Worm (Caenorhabditis elegans) whole organism, L4 larva: ENCODE results near the gene npr-31.

Source experiments
- F10B5.3 ChIP-seq: sonication (generic microtip); optimal IDR thresholded peaks from 2 replicates; lab custom pipeline; 2016; ENCODE audit warnings: mild to moderate bottlenecking, missing genetic modification characterization, missing compliant biosample characterization
- F26F4.8 ChIP-seq: fragments of 200-800 bp; sonication (Bioruptor generic); conservative IDR thresholded peaks from 2 replicates; pipeline ENCODE4 v1.3.6; 2022; ENCODE audit warnings: missing genetic modification characterization, missing compliant biosample characterization
- F49E8.2 ChIP-seq: sonication (generic microtip); optimal IDR thresholded peaks from 2 replicates; lab custom pipeline; 2016; ENCODE audit warnings: missing compliant biosample characterization, mild to moderate bottlenecking, missing genetic modification characterization, borderline replicate concordance
- R02D3.7 ChIP-seq: fragments of 150-350 bp; sonication (generic microtip); optimal IDR thresholded peaks from 3 replicates; lab custom pipeline; 2014; ENCODE audit warnings: missing biosample characterization, missing genetic modification characterization
- Y48G9A.11 ChIP-seq: fragments of 200-800 bp; sonication (Bioruptor generic); IDR thresholded peaks from 2 replicates; pipeline ENCODE4 v1.3.6; 2022; ENCODE audit warnings: missing genetic modification reagents, missing genetic modification characterization, missing compliant biosample characterization
- Y75B8A.6 ChIP-seq: fragments of 200-800 bp; sonication (Bioruptor generic); IDR thresholded peaks from 2 replicates; pipeline ENCODE4 v1.3.6; 2022; ENCODE audit warnings: missing genetic modification reagents, missing genetic modification characterization, missing compliant biosample characterization
- aly-2 ChIP-seq: sonication (generic microtip); optimal IDR thresholded peaks from 2 replicates; lab custom pipeline; 2018; ENCODE audit warnings: missing biosample characterization, missing genetic modification characterization
- ama-1 ChIP-seq: fragments of 150-350 bp; optimal IDR thresholded peaks from 2 replicates; lab custom pipeline; 2014; ENCODE audit warnings: inconsistent platforms, mixed read lengths
- attf-4 ChIP-seq: sonication (generic microtip); optimal IDR thresholded peaks from 3 replicates; lab custom pipeline; 2017; ENCODE audit warnings: missing biosample characterization, missing genetic modification characterization
- ceh-20 ChIP-seq: fragments of 200-800 bp; sonication (Bioruptor generic); IDR thresholded peaks from 2 replicates; pipeline ENCODE4 v1.3.6; 2022; ENCODE audit warnings: missing genetic modification reagents, missing genetic modification characterization, missing compliant biosample characterization
- ceh-44 ChIP-seq: fragments of 200-800 bp; sonication (Bioruptor generic); IDR thresholded peaks from 2 replicates; pipeline ENCODE4 v1.3.6; 2022; ENCODE audit warnings: missing genetic modification reagents, missing genetic modification characterization, missing compliant biosample characterization
- ceh-62 ChIP-seq: sonication (generic microtip); optimal IDR thresholded peaks from 2 replicates; lab custom pipeline; 2017; ENCODE audit warnings: missing biosample characterization, missing genetic modification characterization
- ces-1 ChIP-seq: fragments of 150-350 bp; sonication (generic microtip); optimal IDR thresholded peaks from 4 replicates; lab custom pipeline; 2014; ENCODE audit warnings: missing biosample characterization, missing genetic modification reagents, missing genetic modification characterization
- cey-2 ChIP-seq: sonication (generic microtip); optimal IDR thresholded peaks from 3 replicates; lab custom pipeline; 2017; ENCODE audit warnings: missing genetic modification characterization, mild to moderate bottlenecking, missing compliant biosample characterization, antibody characterized with exemption, borderline replicate concordance; ENCODE audit not compliant: insufficient read depth
- ctbp-1 ChIP-seq: fragments of 200-800 bp; sonication (Bioruptor generic); IDR thresholded peaks from 2 replicates; pipeline ENCODE4 v1.3.6; 2022; ENCODE audit warnings: missing genetic modification reagents, missing genetic modification characterization, missing compliant biosample characterization
- daf-12 ChIP-seq: fragments of 150-350 bp; optimal IDR thresholded peaks from 2 replicates; lab custom pipeline; 2014; ENCODE audit warnings: missing biosample characterization, missing genetic modification reagents, missing genetic modification characterization
- daf-8 ChIP-seq: fragments of 200-800 bp; sonication (Bioruptor generic); IDR thresholded peaks from 2 replicates; pipeline ENCODE4 v1.3.6; 2022; ENCODE audit warnings: missing genetic modification characterization, missing compliant biosample characterization
- dmd-6 ChIP-seq: fragments of 200-800 bp; sonication (Bioruptor generic); IDR thresholded peaks from 2 replicates; pipeline ENCODE4 v1.3.6; 2022; ENCODE audit warnings: missing genetic modification reagents, missing genetic modification characterization, missing compliant biosample characterization
- dpl-1 ChIP-seq: fragments of 150-350 bp; optimal IDR thresholded peaks from 2 replicates; lab custom pipeline; 2014; ENCODE audit warnings: missing biosample characterization, missing genetic modification reagents, missing genetic modification characterization
- duxl-1 ChIP-seq: sonication (generic microtip); optimal IDR thresholded peaks from 2 replicates; lab custom pipeline; 2016; ENCODE audit warnings: mild to moderate bottlenecking, missing genetic modification characterization, moderate library complexity, missing compliant biosample characterization; ENCODE audit not compliant: poor library complexity
- dve-1 ChIP-seq: sonication (generic microtip); optimal IDR thresholded peaks from 2 replicates; lab custom pipeline; 2017; ENCODE audit warnings: antibody characterized with exemption, mild to moderate bottlenecking, missing genetic modification characterization, missing compliant biosample characterization; ENCODE audit not compliant: insufficient read depth
- fkh-10 ChIP-seq: fragments of 150-350 bp; optimal IDR thresholded peaks from 2 replicates; lab custom pipeline; 2014; ENCODE audit warnings: missing biosample characterization, missing genetic modification reagents, missing genetic modification characterization
- gei-8 ChIP-seq: fragments of 200-800 bp; sonication (Bioruptor generic); optimal IDR thresholded peaks from 2 replicates; lab custom pipeline; 2018; ENCODE audit warnings: mild to moderate bottlenecking, missing genetic modification characterization, missing compliant biosample characterization
- hlh-11 ChIP-seq: fragments of 200-800 bp; sonication (Bioruptor generic); optimal IDR thresholded peaks from 2 replicates; lab custom pipeline; 2018; ENCODE audit warnings: mild to moderate bottlenecking, missing genetic modification characterization, missing compliant biosample characterization
- lin-1 ChIP-seq: fragments of 200-800 bp; sonication (Bioruptor generic); IDR thresholded peaks from 2 replicates; pipeline ENCODE4 v1.3.6; 2022; ENCODE audit warnings: missing genetic modification reagents, missing genetic modification characterization, missing compliant biosample characterization
- lin-13 ChIP-seq: fragments of 150-350 bp; optimal IDR thresholded peaks from 2 replicates; lab custom pipeline; 2014; ENCODE audit warnings: missing biosample characterization, missing genetic modification reagents, missing genetic modification characterization
- lin-15B ChIP-seq: fragments of 150-350 bp; sonication (generic microtip); optimal IDR thresholded peaks from 3 replicates; lab custom pipeline; 2014; ENCODE audit warnings: missing biosample characterization, missing genetic modification characterization
- lin-29 ChIP-seq: fragments of 200-800 bp; sonication (Bioruptor generic); IDR thresholded peaks from 2 replicates; pipeline ENCODE4 v1.3.6; 2022; ENCODE audit warnings: missing genetic modification reagents, missing genetic modification characterization, missing compliant biosample characterization
- lin-39 ChIP-seq: fragments of 150-350 bp; optimal IDR thresholded peaks from 2 replicates; lab custom pipeline; 2014; ENCODE audit warnings: missing biosample characterization, missing genetic modification reagents, missing genetic modification characterization
- mep-1 ChIP-seq: fragments of 150-350 bp; sonication (generic microtip); optimal IDR thresholded peaks from 3 replicates; lab custom pipeline; 2014; ENCODE audit warnings: missing biosample characterization, missing genetic modification characterization
- nhr-10 ChIP-seq: fragments of 150-350 bp; optimal IDR thresholded peaks from 2 replicates; lab custom pipeline; 2014; ENCODE audit warnings: missing biosample characterization, missing genetic modification characterization
- nhr-102 ChIP-seq: sonication (generic microtip); optimal IDR thresholded peaks from 2 replicates; lab custom pipeline; 2016; ENCODE audit warnings: mild to moderate bottlenecking, missing genetic modification characterization, moderate library complexity, missing compliant biosample characterization
- nhr-11 ChIP-seq: fragments of 150-350 bp; optimal IDR thresholded peaks from 2 replicates; lab custom pipeline; 2014; ENCODE audit warnings: missing biosample characterization, missing genetic modification characterization
- nhr-237 ChIP-seq: sonication (generic microtip); optimal IDR thresholded peaks from 2 replicates; lab custom pipeline; 2017; ENCODE audit warnings: missing biosample characterization, missing genetic modification characterization
- nhr-42 ChIP-seq: fragments of 200-800 bp; sonication (Bioruptor generic); IDR thresholded peaks from 2 replicates; pipeline ENCODE4 v1.3.6; 2022; ENCODE audit warnings: missing genetic modification characterization, missing compliant biosample characterization
- nhr-76 ChIP-seq: fragments of 150-350 bp; optimal IDR thresholded peaks from 2 replicates; lab custom pipeline; 2014; ENCODE audit warnings: missing biosample characterization, missing genetic modification characterization
- nhr-77 ChIP-seq: fragments of 150-350 bp; optimal IDR thresholded peaks from 2 replicates; lab custom pipeline; 2014; ENCODE audit warnings: missing biosample characterization, missing genetic modification characterization
- pha-4 ChIP-seq, 2 experiments: fragments of 150-350 bp in 1 of 2; fragments of 200-800 bp in 1 of 2; sonication (Bioruptor generic) in 1 of 2; IDR thresholded peaks in 1 of 2; optimal IDR thresholded peaks in 1 of 2; 2 replicates each; pipeline versions ENCODE4 v1.3.6 to Lab custom; 2014 to 2022; ENCODE audit warnings: missing genetic modification characterization in 2 of 2, missing genetic modification reagents in 2 of 2, missing biosample characterization in 1 of 2, missing compliant biosample characterization in 1 of 2
- pqm-1 ChIP-seq: sonication (generic microtip); optimal IDR thresholded peaks from 2 replicates; lab custom pipeline; 2017; ENCODE audit warnings: missing biosample characterization, missing genetic modification characterization
- saeg-2 ChIP-seq: fragments of 200-800 bp; sonication (Bioruptor generic); IDR thresholded peaks from 2 replicates; pipeline ENCODE4 v1.3.6; 2022; ENCODE audit warnings: missing genetic modification reagents, missing genetic modification characterization, missing compliant biosample characterization
- spr-3 ChIP-seq: fragments of 200-800 bp; sonication (Bioruptor generic); optimal IDR thresholded peaks from 2 replicates; lab custom pipeline; 2018; ENCODE audit warnings: mild to moderate bottlenecking, missing genetic modification characterization, missing compliant biosample characterization
- tag-97 ChIP-seq: fragments of 200-800 bp; sonication (Bioruptor generic); IDR thresholded peaks from 2 replicates; pipeline ENCODE4 v1.3.6; 2022; ENCODE audit warnings: missing genetic modification characterization, missing compliant biosample characterization
- tra-1 ChIP-seq: fragments of 200-800 bp; sonication (Bioruptor generic); IDR thresholded peaks from 2 replicates; pipeline ENCODE4 v1.3.6; 2022; ENCODE audit warnings: missing genetic modification reagents, missing genetic modification characterization, missing compliant biosample characterization
- unc-130 ChIP-seq: sonication (generic microtip); optimal IDR thresholded peaks from 2 replicates; lab custom pipeline; 2016; ENCODE audit warnings: missing genetic modification reagents, missing genetic modification characterization, missing compliant biosample characterization
- unc-62 ChIP-seq, 3 experiments: fragments of 150-350 bp in 1 of 3; sonication (generic microtip); optimal IDR thresholded peaks in 2 of 3; peaks in 1 of 3; 1 replicate in 1 of 3; 2 replicates in 2 of 3; lab custom pipeline; 2014 to 2017; ENCODE audit warnings: missing biosample characterization in 3 of 3, missing genetic modification characterization in 3 of 3, missing genetic modification reagents in 3 of 3, missing genotype in 1 of 3
- vab-7 ChIP-seq: fragments of 200-800 bp; sonication (Bioruptor generic); IDR thresholded peaks from 2 replicates; pipeline ENCODE4 v1.3.6; 2022; ENCODE audit warnings: missing genetic modification reagents, missing genetic modification characterization, missing compliant biosample characterization
- zfp-2 ChIP-seq: sonication (generic microtip); optimal IDR thresholded peaks from 2 replicates; lab custom pipeline; 2016; ENCODE audit warnings: mild to moderate bottlenecking, missing genetic modification characterization, missing compliant biosample characterization
- zip-11 ChIP-seq: fragments of 200-800 bp; sonication (Bioruptor generic); IDR thresholded peaks from 2 replicates; pipeline ENCODE4 v1.3.6; 2022; ENCODE audit warnings: missing genetic modification characterization, missing compliant biosample characterization

The npr-31 gene

DNA sequence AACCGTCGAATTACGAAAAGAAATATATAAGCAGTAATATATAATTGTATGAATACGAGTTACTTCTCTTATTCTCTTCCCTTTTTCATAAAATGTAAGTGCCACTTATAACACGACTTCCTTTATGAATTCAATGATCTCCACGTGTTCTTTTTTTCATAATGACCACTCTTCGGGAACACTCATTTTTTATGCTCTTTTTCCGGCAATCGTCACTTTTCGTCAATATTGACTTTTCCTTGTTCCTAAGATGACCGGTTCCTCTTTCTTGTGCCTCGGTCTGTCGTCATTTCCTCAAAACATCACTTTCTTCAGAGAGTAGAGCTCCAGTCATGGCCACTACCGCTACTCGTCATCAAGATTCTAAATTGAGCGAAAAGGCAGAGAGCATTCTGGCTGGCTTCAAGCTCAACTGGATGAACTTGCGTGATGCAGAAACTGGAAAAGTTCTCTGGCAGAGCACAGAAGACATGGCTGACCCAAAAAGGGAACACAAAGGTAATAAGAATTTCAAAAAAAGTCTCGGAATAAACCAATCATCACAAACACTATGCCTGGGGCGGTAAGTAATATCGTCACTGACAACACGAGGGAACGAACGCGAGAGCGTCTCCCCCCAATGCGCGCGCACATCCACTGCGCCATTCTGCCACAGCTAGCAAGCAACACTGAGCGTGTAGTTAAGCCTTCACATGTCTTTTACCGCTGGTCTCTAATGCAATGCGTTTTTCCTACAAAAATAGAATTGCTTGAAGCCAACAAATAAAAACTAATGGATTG is 39.3 kb downstream of the npr-31 start, which contains the start of gene pdl-1 (continued):
- TF ChIP-seq spr-3, result peak; percentile 77
- peak; percentile 60 for TF ChIP-seq hlh-11 (tag; lab: Kevin White, UChicago)
- TF ChIP-seq nhr-102 (tag; lab: Kevin White, UChicago), result peak; percentile 76
- TF ChIP-seq attf-4 (tag; lab: Kevin White, UChicago), result peak; percentile 28
- peak; percentile 57 for TF ChIP-seq nhr-11 (tag; lab: Kevin White, UChicago)
- TF ChIP-seq ceh-62 (tag; lab: Kevin White, UChicago), result no peak
- TF ChIP-seq ama-1 (lab: Kevin White, UChicago), result no peak
- TF ChIP-seq lin-39, result no peak
- TF ChIP-seq unc-62 (GFP tag; optimal IDR thresholded peaks at IDR 0.05 in 1 of 2; lab: Kevin White, UChicago), result peak in 1 of 2 experiments; percentile 89
- TF ChIP-seq unc-62 (tag; optimal IDR thresholded peaks at IDR 0.05; lab: Kevin White, UChicago), result peak; percentile 11
- TF ChIP-seq zfp-2 (tag; lab: Kevin White, UChicago), result peak; percentile 32
- TF ChIP-seq dpl-1 (GFP tag; lab: Kevin White, UChicago), result peak; percentile 40
- peak; percentile 24; the same call in 1 of the 2 replicates for TF ChIP-seq daf-8 (GFP tag; lab: Robert Waterston, UW)
- TF ChIP-seq nhr-42 (GFP tag; lab: Robert Waterston, UW), result peak; percentile 69; the same call in 1 of the 2 replicates
- TF ChIP-seq ceh-20 (GFP tag; lab: Robert Waterston, UW), result peak; percentile 74; the same call in 1 of the 2 replicates
- peak; percentile 91 for TF ChIP-seq gei-8 (GFP tag; lab: Kevin White, UChicago)
- peak; percentile 80 for TF ChIP-seq mep-1 (tag; lab: Kevin White, UChicago)
- no peak for TF ChIP-seq lin-15B (tag; lab: Kevin White, UChicago)
- peak; percentile 96 for TF ChIP-seq pha-4 (GFP tag; IDR thresholded peaks at IDR 0.05; lab: Robert Waterston, UW)
- TF ChIP-seq pha-4 (tag; optimal IDR thresholded peaks at IDR 0.05; lab: Kevin White, UChicago), result peak; percentile 58
- TF ChIP-seq lin-13 (GFP tag; lab: Kevin White, UChicago), result peak; percentile 62
- peak; percentile 61 for TF ChIP-seq dve-1 (tag; lab: Kevin White, UChicago)
- no peak for TF ChIP-seq aly-2 (tag; lab: Kevin White, UChicago)
- TF ChIP-seq ces-1 (GFP tag; lab: Kevin White, UChicago), result no peak
- peak; percentile 55; the same call in 1 of the 2 replicates for TF ChIP-seq zip-11 (GFP tag; lab: Robert Waterston, UW)
- TF ChIP-seq saeg-2 (GFP tag; lab: Robert Waterston, UW), result peak; percentile 85
- peak; percentile 70 for TF ChIP-seq lin-29 (GFP tag; lab: Robert Waterston, UW)
- no peak for TF ChIP-seq R02D3.7 (tag; lab: Kevin White, UChicago)
- TF ChIP-seq nhr-10 (tag; lab: Kevin White, UChicago), result no peak
- TF ChIP-seq F26F4.8 (GFP tag; lab: Robert Waterston, UW), result peak; percentile 94
- TF ChIP-seq vab-7 (GFP tag; lab: Robert Waterston, UW), result peak; percentile 96
- no peak for TF ChIP-seq fkh-10 (GFP tag; lab: Kevin White, UChicago)
- peak; percentile 82 for TF ChIP-seq tra-1 (GFP tag; lab: Robert Waterston, UW)
- peak; percentile 94 for TF ChIP-seq lin-1 (GFP tag; lab: Robert Waterston, UW)
- TF ChIP-seq cey-2 (tag; lab: Kevin White, UChicago), result no peak
- peak; percentile 57 for TF ChIP-seq unc-130
- peak; percentile 76 for TF ChIP-seq F49E8.2 (tag; lab: Kevin White, UChicago)
- TF ChIP-seq duxl-1, result peak; percentile 83
- TF ChIP-seq ceh-44 (GFP tag; lab: Robert Waterston, UW), result peak; percentile 77
- no peak for TF ChIP-seq nhr-76 (tag; lab: Kevin White, UChicago)
- TF ChIP-seq daf-12 (tag; lab: Kevin White, UChicago), result no peak
- no peak for TF ChIP-seq pqm-1
- TF ChIP-seq Y75B8A.6 (GFP tag; lab: Robert Waterston, UW), result peak; percentile 86
- no peak for TF ChIP-seq nhr-237 (tag; lab: Kevin White, UChicago)
- no peak for TF ChIP-seq tag-97 (GFP tag; lab: Robert Waterston, UW)
- peak; percentile 73 for TF ChIP-seq dmd-6 (GFP tag; lab: Robert Waterston, UW)
- peak; percentile 93 for TF ChIP-seq ctbp-1 (GFP tag; lab: Robert Waterston, UW)
- TF ChIP-seq nhr-77 (tag; lab: Kevin White, UChicago), result peak; percentile 40
- peak; percentile 79 for TF ChIP-seq Y48G9A.11 (GFP tag; lab: Robert Waterston, UW)
- TF ChIP-seq F10B5.3 (tag; lab: Kevin White, UChicago), result peak; percentile 69
